Fruit fly (Drosophila melanogaster): ENCODE measurements around the gene CG8087.

- no peak for TF ChIP-seq CG13424 (tag; optimal IDR thresholded peaks at IDR 0.05)
- no peak for TF ChIP-seq MBD-R2 (GFP tag; IDR thresholded peaks at IDR 0.05)
- TF ChIP-seq yki (optimal IDR thresholded peaks at IDR 0.05): no peak
- no peak for TF ChIP-seq Trl (optimal IDR thresholded peaks at IDR 0.05)
- no peak for TF ChIP-seq Trl (GFP tag; optimal IDR thresholded peaks at IDR 0.05)
- TF ChIP-seq Atf-2 (GFP tag; optimal IDR thresholded peaks at IDR 0.05): no peak
- TF ChIP-seq pb (GFP tag; optimal IDR thresholded peaks at IDR 0.05): no peak
- no peak for TF ChIP-seq Mrtf (GFP tag; IDR thresholded peaks at IDR 0.05)
- no peak for TF ChIP-seq bbx (GFP tag; IDR thresholded peaks at IDR 0.05; ENCODE audit: partially characterized antibody)
- no peak for TF ChIP-seq nerfin-2 (GFP tag; IDR thresholded peaks at IDR 0.05; ENCODE audit: partially characterized antibody)
These were observed 2.6 kb downstream of the CG8087 start, which contains the start of gene CG14851 for dm6 chr3R:14562040-14562439.

Data from whole organism, embryonic.